Worm (Caenorhabditis elegans): Measurements from ENCODE around the gene E02A10.3.

The E02A10.3 gene

ce11 chrV:12567312-12567711 is 12.1 kb upstream of the E02A10.3 start:
- TF ChIP-seq blmp-1 (tag; optimal IDR thresholded peaks at IDR 0.05): no peak
- TF ChIP-seq lsy-2 (tag; optimal IDR thresholded peaks at IDR 0.05): no peak
- no peak for TF ChIP-seq zip-8 (tag; optimal IDR thresholded peaks at IDR 0.05)
- TF ChIP-seq ham-2 (GFP tag; optimal IDR thresholded peaks at IDR 0.05): no peak
- no peak for TF ChIP-seq pha-4 (tag; optimal IDR thresholded peaks at IDR 0.05)
- TF ChIP-seq ztf-11 (tag; optimal IDR thresholded peaks at IDR 0.05): no peak
- no peak for TF ChIP-seq ceh-39 (tag; optimal IDR thresholded peaks at IDR 0.05)
- TF ChIP-seq mls-2 (tag; optimal IDR thresholded peaks at IDR 0.05): no peak
- TF ChIP-seq ces-1 (GFP tag; optimal IDR thresholded peaks at IDR 0.05): no peak
- no peak for TF ChIP-seq unc-39 (tag; optimal IDR thresholded peaks at IDR 0.05)
- TF ChIP-seq tbx-8 (GFP tag; optimal IDR thresholded peaks at IDR 0.05): no peak
- no peak for TF ChIP-seq bed-3 (GFP tag; optimal IDR thresholded peaks at IDR 0.05)
- TF ChIP-seq sem-2 (GFP tag; optimal IDR thresholded peaks at IDR 0.05): no peak
- TF ChIP-seq unc-120 (tag; optimal IDR thresholded peaks at IDR 0.05; ENCODE audit: poor library complexity, severe bottlenecking): no peak
- no peak for TF ChIP-seq unc-62 (GFP tag; optimal IDR thresholded peaks at IDR 0.05)

ce11 chrV:12567850-12568249 is 11.5 kb upstream of the E02A10.3 start, which contains the start of gene E02A10.4:
E02A10.4 (minus strand) TSS chrV:12567950.
- TF ChIP-seq elt-1 (tag; optimal IDR thresholded peaks at IDR 0.05; ENCODE audit: borderline replicate concordance, insufficient read depth): no peak
- no peak for TF ChIP-seq lin-32 (GFP tag; optimal IDR thresholded peaks at IDR 0.05)
- no peak for TF ChIP-seq pha-4 (tag; optimal IDR thresholded peaks at IDR 0.05)
- TF ChIP-seq zip-8 (tag; optimal IDR thresholded peaks at IDR 0.05): no peak
- TF ChIP-seq mab-5 (tag; optimal IDR thresholded peaks at IDR 0.05): no peak
- no peak for TF ChIP-seq tbx-8 (GFP tag; optimal IDR thresholded peaks at IDR 0.05)

- TF ChIP-seq nhr-28 (tag; optimal IDR thresholded peaks at IDR 0.05) (no peak), cnd-1 (tag; optimal IDR thresholded peaks at IDR 0.05) (no peak), ceh-83 (GFP tag; optimal IDR thresholded peaks at IDR 0.05) (no peak), sptf-1 (tag; optimal IDR thresholded peaks at IDR 0.05) (no peak), mep-1 (tag; optimal IDR thresholded peaks at IDR 0.05) (no peak), pha-4 (tag; optimal IDR thresholded peaks at IDR 0.05) (no peak), nhr-237 (tag; optimal IDR thresholded peaks at IDR 0.05) (no peak), ces-1 (GFP tag; optimal IDR thresholded peaks at IDR 0.05) (no peak), blmp-1 (tag; optimal IDR thresholded peaks at IDR 0.05) (no peak), elt-1 (tag; optimal IDR thresholded peaks at IDR 0.05; ENCODE audit: borderline replicate concordance, insufficient read depth) (no peak), snpc-4 (tag; optimal IDR thresholded peaks at IDR 0.05) (no peak), ham-2 (GFP tag; optimal IDR thresholded peaks at IDR 0.05) (no peak), lsy-2 (tag; optimal IDR thresholded peaks at IDR 0.05) (no peak)
Measured at ce11 chrV:12570271-12570670, 9.1 kb upstream of the E02A10.3 start.

- TF ChIP-seq nhr-2 (tag; optimal IDR thresholded peaks at IDR 0.05) (no peak), drap-1 (GFP tag; optimal IDR thresholded peaks at IDR 0.05) (no peak), mab-5 (tag; optimal IDR thresholded peaks at IDR 0.05) (no peak), nhr-12 (tag; optimal IDR thresholded peaks at IDR 0.05) (no peak), unc-39 (tag; optimal IDR thresholded peaks at IDR 0.05) (no peak), tbx-8 (GFP tag; optimal IDR thresholded peaks at IDR 0.05) (no peak), ceh-83 (GFP tag; optimal IDR thresholded peaks at IDR 0.05) (no peak), unc-120 (tag; optimal IDR thresholded peaks at IDR 0.05; ENCODE audit: poor library complexity, severe bottlenecking) (no peak), mep-1 (tag; optimal IDR thresholded peaks at IDR 0.05) (no peak), sem-2 (GFP tag; optimal IDR thresholded peaks at IDR 0.05) (no peak), snpc-4 (tag; optimal IDR thresholded peaks at IDR 0.05) (no peak), lin-32 (GFP tag; optimal IDR thresholded peaks at IDR 0.05) (no peak), M03D4.4 (tag; optimal IDR thresholded peaks at IDR 0.05) (no peak), lin-13 (tag; optimal IDR thresholded peaks at IDR 0.05) (no peak), nhr-28 (tag; optimal IDR thresholded peaks at IDR 0.05) (no peak), nhr-237 (tag; optimal IDR thresholded peaks at IDR 0.05) (no peak), ham-2 (GFP tag; optimal IDR thresholded peaks at IDR 0.05) (no peak), ces-1 (GFP tag; optimal IDR thresholded peaks at IDR 0.05) (no peak), zip-8 (tag; optimal IDR thresholded peaks at IDR 0.05) (no peak)
Measured at ce11 chrV:12575846-12576245, 3.6 kb upstream of the E02A10.3 start.

ce11 chrV:12576495-12576947 is 2.9 kb upstream of the E02A10.3 start, which contains the start of gene grl-23:
grl-23 (minus strand) TSS chrV:12576897.
- TF ChIP-seq nhr-12 (tag; optimal IDR thresholded peaks at IDR 0.05) (no peak), M03D4.4 (tag; optimal IDR thresholded peaks at IDR 0.05) (no peak), ces-1 (GFP tag; optimal IDR thresholded peaks at IDR 0.05) (no peak), unc-62 (GFP tag; optimal IDR thresholded peaks at IDR 0.05) (no peak)

Measured in whole organism, mixed stage, embryonic.